Worm (Caenorhabditis elegans): ENCODE measurements around the gene sqv-7.
"Not testable (repeated sequence)": the region's sequence is repeated elsewhere in the genome, so short reads cannot be mapped to it uniquely, and the experiment has no call there.

DNA sequence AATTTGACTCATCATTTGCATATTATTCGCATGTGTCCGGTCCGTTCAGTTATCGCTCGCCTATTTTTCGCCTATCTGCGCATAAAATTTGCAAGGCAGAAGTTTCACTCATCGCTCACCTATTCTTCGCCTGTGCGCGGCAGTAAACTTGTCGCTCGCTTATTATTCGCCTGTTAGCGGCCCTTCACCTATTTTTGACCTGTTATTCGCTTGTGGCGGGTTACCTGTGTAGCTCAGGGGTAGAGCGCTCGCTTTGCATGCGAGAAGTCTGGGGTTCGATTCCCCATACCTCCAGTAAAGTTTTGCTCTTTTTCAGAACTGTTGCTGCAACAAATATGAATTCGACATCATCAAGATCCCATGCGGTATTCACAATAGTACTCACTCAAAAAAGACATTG lies 11.1 kb downstream of the sqv-7 start:
- TF ChIP-seq dao-5 (tag; optimal IDR thresholded peaks at IDR 0.05) = peak; percentile 56
- TF ChIP-seq W03F9.2 (tag; optimal IDR thresholded peaks at IDR 0.05) = not testable (repeated sequence)
